Worm (Caenorhabditis elegans) whole organism, early embryonic: ENCODE results near the gene T13H5.8.

Source experiments
- B0310.2 ChIP-seq: sonication (generic microtip); optimal IDR thresholded peaks from 2 replicates; lab custom pipeline; 2016; ENCODE audit warnings: mild to moderate bottlenecking, missing genetic modification characterization, missing compliant biosample characterization
- aly-1 ChIP-seq: sonication (generic microtip); optimal IDR thresholded peaks from 2 replicates; lab custom pipeline; 2016; ENCODE audit warnings: missing genetic modification characterization, missing compliant biosample characterization
- ama-1 ChIP-seq: fragments of 150-350 bp; optimal IDR thresholded peaks from 2 replicates; lab custom pipeline; 2014
- ceh-13 ChIP-seq: fragments of 200-800 bp; sonication (Bioruptor generic); optimal IDR thresholded peaks from 2 replicates; lab custom pipeline; 2018; ENCODE audit warnings: mild to moderate bottlenecking, missing genetic modification characterization, missing compliant biosample characterization
- ets-7 ChIP-seq: sonication (generic microtip); optimal IDR thresholded peaks from 2 replicates; lab custom pipeline; 2016; ENCODE audit warnings: missing genotype, missing genetic modification characterization, missing compliant biosample characterization
- hnd-1 ChIP-seq: sonication (generic microtip); optimal IDR thresholded peaks from 2 replicates; lab custom pipeline; 2016; ENCODE audit warnings: missing genetic modification characterization, missing compliant biosample characterization
- scrt-1 ChIP-seq: fragments of 200-800 bp; sonication (Bioruptor generic); IDR thresholded peaks from 2 replicates; pipeline ENCODE4 v1.3.6; 2022; ENCODE audit warnings: missing genetic modification characterization, missing compliant biosample characterization
- sea-1 ChIP-seq: fragments of 200-800 bp; sonication (Bioruptor generic); conservative IDR thresholded peaks from 2 replicates; pipeline ENCODE4 v1.3.6; 2022; ENCODE audit warnings: missing genetic modification characterization, missing compliant biosample characterization
- tra-4 ChIP-seq: sonication (generic microtip); optimal IDR thresholded peaks from 2 replicates; lab custom pipeline; 2017; ENCODE audit warnings: missing genetic modification characterization, missing compliant biosample characterization

DNA sequence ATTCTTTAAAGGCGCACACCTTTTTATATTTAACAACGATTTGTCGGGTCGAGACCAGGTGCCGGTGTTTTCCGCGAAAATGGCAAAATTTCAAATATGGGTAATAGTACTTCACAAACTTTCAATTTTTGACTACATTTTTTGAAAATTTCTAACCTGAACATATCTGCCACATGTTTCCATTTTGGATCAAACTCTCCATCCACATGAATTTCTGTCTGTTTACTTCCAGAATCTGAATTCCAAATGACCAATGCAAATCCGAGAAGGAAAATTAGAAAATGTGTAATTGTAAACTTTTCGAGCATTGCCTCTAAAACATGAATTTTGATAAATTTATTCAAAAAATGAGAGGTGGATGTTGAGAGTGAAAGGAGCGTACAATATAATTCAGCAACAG is 38.1 kb upstream of the T13H5.8 start, which contains the start of gene lact-4:
- no peak for TF ChIP-seq scrt-1 (GFP tag; lab: Robert Waterston, UW)
- TF ChIP-seq ama-1, result no peak
- no peak for TF ChIP-seq tra-4 (tag; lab: Kevin White, UChicago)
- TF ChIP-seq hnd-1 (tag; lab: Kevin White, UChicago), result no peak
- no peak for TF ChIP-seq sea-1 (GFP tag; lab: Robert Waterston, UW)
- no peak for TF ChIP-seq aly-1 (tag; lab: Kevin White, UChicago)
- no peak for TF ChIP-seq ceh-13
- no peak for TF ChIP-seq B0310.2
- TF ChIP-seq ets-7 (tag; lab: Kevin White, UChicago), result no peak
